Fruit fly (Drosophila melanogaster) whole organism, wandering third instar larva: ENCODE measurements around the gene ssh.

Experiments used
- Abd-B ChIP-seq: fragments of >200 bp; optimal IDR thresholded peaks from 2 replicates; lab custom pipeline; 2017; ENCODE audit warnings: missing biosample characterization, missing genetic modification characterization
- CG32264 ChIP-seq: fragments of 200-800 bp; sonication (Bioruptor generic); optimal IDR thresholded peaks from 2 replicates; lab custom pipeline; 2016; ENCODE audit warnings: missing biosample characterization, missing genetic modification characterization
- CG9705 ChIP-seq: fragments of 200-800 bp; sonication (Bioruptor generic); optimal IDR thresholded peaks from 2 replicates; lab custom pipeline; 2018; ENCODE audit warnings: missing biosample characterization, mild to moderate bottlenecking, missing genetic modification characterization
- CrebA ChIP-seq: fragments of 200-800 bp; sonication (Bioruptor generic); optimal IDR thresholded peaks from 2 replicates; lab custom pipeline; 2016; ENCODE audit warnings: missing biosample characterization, mild to moderate bottlenecking, missing genetic modification characterization, borderline replicate concordance
- Dfd ChIP-seq: fragments of >200 bp; optimal IDR thresholded peaks from 2 replicates; lab custom pipeline; 2017; ENCODE audit warnings: missing biosample characterization, missing genetic modification characterization
- Dif ChIP-seq: fragments of 200-275, 200-300 bp; sonication (Bioruptor generic); optimal IDR thresholded peaks from 2 replicates; lab custom pipeline; 2018; ENCODE audit warnings: missing biosample characterization, missing genetic modification characterization; ENCODE audit not compliant: partially characterized antibody
- GATAd ChIP-seq: sonication (Bioruptor generic); optimal IDR thresholded peaks from 2 replicates; lab custom pipeline; 2016; ENCODE audit warnings: missing biosample characterization, missing genetic modification characterization
- HLH106 ChIP-seq: fragments of 200-800 bp; optimal IDR thresholded peaks from 3 replicates; lab custom pipeline; 2019; ENCODE audit warnings: missing biosample characterization, mild to moderate bottlenecking, missing genetic modification characterization, moderate library complexity
- Hnf4 ChIP-seq: fragments of 200-800 bp; sonication (Bioruptor generic); optimal IDR thresholded peaks from 2 replicates; lab custom pipeline; 2016; ENCODE audit warnings: missing biosample characterization, mild to moderate bottlenecking, missing genetic modification characterization
- Hr78 ChIP-seq: fragments of >200 bp; optimal IDR thresholded peaks from 2 replicates; lab custom pipeline; 2017; ENCODE audit warnings: missing biosample characterization, missing genetic modification characterization
- Hr83 ChIP-seq: fragments of 200-300 bp; sonication (Bioruptor generic); optimal IDR thresholded peaks from 2 replicates; lab custom pipeline; 2016; ENCODE audit warnings: missing biosample characterization, mild to moderate bottlenecking, missing genetic modification characterization, moderate library complexity; ENCODE audit not compliant: poor library complexity, severe bottlenecking
- Jra ChIP-seq: sonication (Bioruptor generic); optimal IDR thresholded peaks from 2 replicates; lab custom pipeline; 2016; ENCODE audit warnings: missing biosample characterization, missing genetic modification characterization
- Mio ChIP-seq: sonication (Bioruptor generic); optimal IDR thresholded peaks from 2 replicates; lab custom pipeline; 2016; ENCODE audit warnings: missing biosample characterization, missing genetic modification characterization
- Myc ChIP-seq: fragments of >200 bp; optimal IDR thresholded peaks from 2 replicates; lab custom pipeline; 2017
- N ChIP-seq: fragments of >200 bp; optimal IDR thresholded peaks from 2 replicates; lab custom pipeline; 2018; ENCODE audit warnings: missing biosample characterization, missing external identifiers, missing genetic modification characterization
- OdsH ChIP-seq: fragments of 200-800 bp; sonication (Bioruptor generic); optimal IDR thresholded peaks from 2 replicates; lab custom pipeline; 2016; ENCODE audit warnings: missing biosample characterization, mild to moderate bottlenecking, missing genetic modification characterization
- Rel ChIP-seq, 2 experiments: fragments of 200-800 bp; sonication (Bioruptor generic) in 1 of 2; optimal IDR thresholded peaks; 2 replicates in 1 of 2; 3 replicates in 1 of 2; lab custom pipeline; 2016 to 2019; ENCODE audit warnings: mild to moderate bottlenecking in 2 of 2, missing biosample characterization in 2 of 2, missing genetic modification characterization in 2 of 2, moderate library complexity in 1 of 2
- Sp1 ChIP-seq: fragments of 200-800 bp; sonication (Bioruptor generic); optimal IDR thresholded peaks from 3 replicates; lab custom pipeline; 2019; ENCODE audit warnings: missing biosample characterization, mild to moderate bottlenecking, missing genetic modification characterization, moderate library complexity
- Vsx2 ChIP-seq: fragments of 200-300, 225-300 bp; sonication (Bioruptor generic); optimal IDR thresholded peaks from 2 replicates; lab custom pipeline; 2018; ENCODE audit warnings: missing biosample characterization, missing genetic modification characterization; ENCODE audit not compliant: partially characterized antibody
- br ChIP-seq: fragments of 200-800 bp; sonication (Bioruptor generic); optimal IDR thresholded peaks from 2 replicates; lab custom pipeline; 2016; ENCODE audit warnings: missing biosample characterization, missing genetic modification characterization
- brk ChIP-seq: fragments of 200-800 bp; sonication (Bioruptor generic); optimal IDR thresholded peaks from 2 replicates; lab custom pipeline; 2016; ENCODE audit warnings: missing biosample characterization, mild to moderate bottlenecking, missing genetic modification characterization
- dl ChIP-seq, 2 experiments: fragments of 175-275, 200-275 bp in 1 of 2; fragments of 200-275 bp in 1 of 2; sonication (Bioruptor generic); optimal IDR thresholded peaks; lab custom pipeline; 2018; ENCODE audit warnings: mild to moderate bottlenecking in 2 of 2, missing biosample characterization in 2 of 2, missing genetic modification characterization in 2 of 2, moderate library complexity in 2 of 2; ENCODE audit not compliant: partially characterized antibody in 2 of 2, insufficient read depth in 1 of 2
- dmrt93B ChIP-seq: fragments of 200-800 bp; sonication (Bioruptor generic); optimal IDR thresholded peaks from 2 replicates; lab custom pipeline; 2018; ENCODE audit warnings: missing biosample characterization, mild to moderate bottlenecking, missing genetic modification characterization
- dsf ChIP-seq: sonication (Bioruptor generic); optimal IDR thresholded peaks from 2 replicates; lab custom pipeline; 2016; ENCODE audit warnings: missing biosample characterization, missing genetic modification characterization, borderline replicate concordance
- ey ChIP-seq: fragments of 200-800 bp; sonication (Bioruptor generic); optimal IDR thresholded peaks from 2 replicates; lab custom pipeline; 2016; ENCODE audit warnings: missing biosample characterization, missing genetic modification characterization
- foxo ChIP-seq, 2 experiments: fragments of 200-800 bp; sonication (Bioruptor generic); optimal IDR thresholded peaks; 2 replicates in 1 of 2; 3 replicates in 1 of 2; lab custom pipeline; 2016 to 2017; ENCODE audit warnings: missing biosample characterization in 2 of 2, missing genetic modification characterization in 2 of 2
- fru ChIP-seq: fragments of 200-800 bp; sonication (Bioruptor generic); optimal IDR thresholded peaks from 3 replicates; lab custom pipeline; 2016; ENCODE audit warnings: missing biosample characterization, mild to moderate bottlenecking, missing genetic modification characterization
- h ChIP-seq: fragments of 200-800 bp; sonication (Bioruptor generic); optimal IDR thresholded peaks from 3 replicates; lab custom pipeline; 2016; ENCODE audit warnings: missing biosample characterization, mild to moderate bottlenecking, missing genetic modification characterization
- jim ChIP-seq: fragments of 175-275, 200-325 bp; sonication (Bioruptor generic); optimal IDR thresholded peaks from 2 replicates; lab custom pipeline; 2016; ENCODE audit warnings: missing biosample characterization, mild to moderate bottlenecking, missing genetic modification characterization
- lola ChIP-seq: fragments of >200 bp; optimal IDR thresholded peaks from 2 replicates; lab custom pipeline; 2017; ENCODE audit warnings: missing biosample characterization, missing genetic modification characterization
- pan ChIP-seq: fragments of >200 bp; optimal IDR thresholded peaks from 2 replicates; lab custom pipeline; 2017
- psq ChIP-seq: fragments of 200-800 bp; sonication (Bioruptor generic); optimal IDR thresholded peaks from 3 replicates; lab custom pipeline; 2017; ENCODE audit warnings: missing biosample characterization, mild to moderate bottlenecking, missing genetic modification characterization, moderate library complexity
- rgr ChIP-seq: fragments of 200-800 bp; sonication (Bioruptor generic); optimal IDR thresholded peaks from 3 replicates; lab custom pipeline; 2016; ENCODE audit warnings: missing biosample characterization, mild to moderate bottlenecking, missing genetic modification characterization
- sage ChIP-seq: fragments of 200-800 bp; sonication (Bioruptor generic); optimal IDR thresholded peaks from 2 replicates; lab custom pipeline; 2016; ENCODE audit warnings: missing biosample characterization, mild to moderate bottlenecking, missing genetic modification characterization
- sv ChIP-seq: fragments of 200-800 bp; sonication (Bioruptor generic); optimal IDR thresholded peaks from 3 replicates; lab custom pipeline; 2016; ENCODE audit warnings: missing biosample characterization, missing genetic modification characterization
- tai ChIP-seq: sonication (Bioruptor generic); optimal IDR thresholded peaks from 2 replicates; lab custom pipeline; 2016; ENCODE audit warnings: missing biosample characterization, missing genetic modification characterization
- usp ChIP-seq: fragments of >200 bp; optimal IDR thresholded peaks from 2 replicates; lab custom pipeline; 2017; ENCODE audit warnings: missing biosample characterization, missing genetic modification characterization
- woc ChIP-seq: sonication (Bioruptor generic); optimal IDR thresholded peaks from 2 replicates; lab custom pipeline; 2016; ENCODE audit warnings: missing biosample characterization, mild to moderate bottlenecking, missing genetic modification characterization

The ssh gene

dm6 chr3R:24894419-24895206 is 50.1 kb downstream of the ssh start, which contains the start of the genes CG31121 and CG11069:
Gene CG31121 (minus strand): TSS chr3R:24894605.
Gene CG11069 (plus strand): TSS chr3R:24894742.
- peak in 1 of 2 experiments; percentile 49 for TF ChIP-seq dl (GFP tag; optimal IDR thresholded peaks at IDR 0.05; lab: Kevin White, UChicago; ENCODE audit: insufficient read depth in 1 of 2, partially characterized antibody in 2 of 2)
- no peak for TF ChIP-seq woc (GFP tag; lab: Kevin White, UChicago)
- TF ChIP-seq HLH106 (tag; lab: Kevin White, UChicago), result no peak
- TF ChIP-seq CrebA, result peak; percentile 33
- no peak for TF ChIP-seq fru (GFP tag; lab: Kevin White, UChicago)
- TF ChIP-seq jim (GFP tag; lab: Kevin White, UChicago), result no peak
- TF ChIP-seq Vsx2, result peak; percentile 13
- no peak for TF ChIP-seq dmrt93B
- TF ChIP-seq brk (GFP tag; lab: Kevin White, UChicago), result no peak
- TF ChIP-seq Jra, result no peak
- no peak for TF ChIP-seq Sp1 (GFP tag; lab: Kevin White, UChicago)
- no peak for TF ChIP-seq Dfd (GFP tag; lab: Kevin White, UChicago)
- TF ChIP-seq Dif (GFP tag; lab: Kevin White, UChicago), result peak; percentile 74
- TF ChIP-seq br (GFP tag; lab: Kevin White, UChicago), result no peak

- TF ChIP-seq sage (GFP tag; lab: Kevin White, UChicago) (peak; percentile 2), Hr83 (GFP tag; lab: Kevin White, UChicago) (no peak), Hr78 (GFP tag; lab: Kevin White, UChicago) (no peak), dl (GFP tag; optimal IDR thresholded peaks at IDR 0.05; lab: Kevin White, UChicago; ENCODE audit: insufficient read depth in 1 of 2, partially characterized antibody in 2 of 2) (no peak), CG32264 (GFP tag; lab: Kevin White, UChicago) (no peak), brk (GFP tag; lab: Kevin White, UChicago) (no peak), Rel (GFP tag; optimal IDR thresholded peaks at IDR 0.05; lab: Kevin White, UChicago) (peak; percentile 48), Rel (tag; optimal IDR thresholded peaks at IDR 0.05; lab: Kevin White, UChicago) (peak; percentile 39), rgr (GFP tag; lab: Kevin White, UChicago) (peak; percentile 77), pan (lab: Kevin White, UChicago) (no peak), lola (GFP tag; lab: Kevin White, UChicago) (no peak), Mio (GFP tag; lab: Kevin White, UChicago) (no peak), fru (GFP tag; lab: Kevin White, UChicago) (peak; percentile 82), Myc (lab: Kevin White, UChicago) (no peak), N (GFP tag; lab: Kevin White, UChicago) (no peak), CG9705 (GFP tag; lab: Kevin White, UChicago) (peak; percentile 43), HLH106 (tag; lab: Kevin White, UChicago) (peak; percentile 91), h (GFP tag; lab: Kevin White, UChicago) (peak; percentile 73), CrebA (peak; percentile 9), usp (GFP tag; lab: Kevin White, UChicago) (no peak), Hnf4 (GFP tag; lab: Kevin White, UChicago) (no peak), GATAd (GFP tag; lab: Kevin White, UChicago) (no peak), OdsH (peak; percentile 89), Abd-B (GFP tag; lab: Kevin White, UChicago) (no peak), Vsx2 (peak; percentile 0), foxo (GFP tag; optimal IDR thresholded peaks at IDR 0.05; lab: Kevin White, UChicago) (peak in 1 of 2 experiments; percentile 88), psq (GFP tag; lab: Kevin White, UChicago) (peak; percentile 87), Dfd (GFP tag; lab: Kevin White, UChicago) (no peak), tai (GFP tag; lab: Kevin White, UChicago) (no peak), Jra (peak; percentile 14), jim (GFP tag; lab: Kevin White, UChicago) (no peak), Sp1 (GFP tag; lab: Kevin White, UChicago) (peak; percentile 94), woc (GFP tag; lab: Kevin White, UChicago) (peak; percentile 37), dsf (GFP tag; lab: Kevin White, UChicago) (peak; percentile 16), Dif (GFP tag; lab: Kevin White, UChicago) (no peak), dmrt93B (peak; percentile 66), sv (GFP tag; lab: Kevin White, UChicago) (peak; percentile 44), br (GFP tag; lab: Kevin White, UChicago) (peak; percentile 11), ey (peak; percentile 35)
- TF ChIP-seq, all 38 proteins: peak for 20
Observed at dm6 chr3R:24893320-24893955, 51.3 kb downstream of the ssh start.
